Fruit fly (Drosophila melanogaster) whole organism, pupa: ENCODE results near the gene Pex7.

Source experiments
- CG12605 ChIP-seq: fragments of 200-800 bp; sonication (Bioruptor generic); IDR thresholded peaks from 2 replicates; pipeline ENCODE4 v1.3.6; 2022; ENCODE audit warnings: missing biosample characterization, missing genetic modification characterization
- CG13204 ChIP-seq: fragments of 200-800 bp; sonication (Bioruptor generic); optimal IDR thresholded peaks from 2 replicates; lab custom pipeline; 2018; ENCODE audit warnings: missing biosample characterization, mild to moderate bottlenecking, missing genetic modification characterization, moderate library complexity
- CG17806 ChIP-seq: fragments of 200-800 bp; sonication (Bioruptor generic); optimal IDR thresholded peaks from 2 replicates; lab custom pipeline; 2018; ENCODE audit warnings: missing biosample characterization, mild to moderate bottlenecking, missing genetic modification characterization, moderate library complexity
- CG34367 ChIP-seq: fragments of 200-800 bp; sonication (Bioruptor generic); optimal IDR thresholded peaks from 2 replicates; lab custom pipeline; 2018; ENCODE audit warnings: missing biosample characterization, mild to moderate bottlenecking, missing genetic modification characterization
- D1 ChIP-seq: fragments of 200-800 bp; sonication (Bioruptor generic); optimal IDR thresholded peaks from 2 replicates; lab custom pipeline; 2018; ENCODE audit warnings: missing biosample characterization, mild to moderate bottlenecking, missing genetic modification characterization, moderate library complexity
- EcR ChIP-seq: fragments of 200-800 bp; sonication (Bioruptor generic); optimal IDR thresholded peaks from 3 replicates; lab custom pipeline; 2019; ENCODE audit warnings: missing biosample characterization, missing genetic modification characterization, mild to moderate bottlenecking, moderate library complexity, missing genetic modification reagents
- Ets98B ChIP-seq: fragments of 200-800 bp; sonication (Bioruptor generic); IDR thresholded peaks from 2 replicates; pipeline ENCODE4 v1.3.6; 2022; ENCODE audit warnings: missing biosample characterization, missing genetic modification characterization
- Pif1A ChIP-seq: fragments of 200-800 bp; sonication (Bioruptor generic); optimal IDR thresholded peaks from 3 replicates; lab custom pipeline; 2016; ENCODE audit warnings: missing biosample characterization, missing genetic modification characterization
- Pif1B ChIP-seq: fragments of 200-800 bp; sonication (Bioruptor generic); optimal IDR thresholded peaks from 3 replicates; lab custom pipeline; 2016; ENCODE audit warnings: missing biosample characterization, missing genetic modification characterization
- Snoo ChIP-seq: fragments of 200-800 bp; sonication (Bioruptor generic); optimal IDR thresholded peaks from 3 replicates; lab custom pipeline; 2017; ENCODE audit warnings: missing biosample characterization, mild to moderate bottlenecking, missing genetic modification characterization, inconsistent platforms
- fd96Ca ChIP-seq: fragments of 200-800 bp; sonication (Bioruptor generic); IDR thresholded peaks from 3 replicates; pipeline ENCODE4 v1.3.6; 2022; ENCODE audit warnings: missing biosample characterization, missing genetic modification characterization
- gl ChIP-seq: fragments of 200-800 bp; sonication (Bioruptor generic); optimal IDR thresholded peaks from 2 replicates; lab custom pipeline; 2018; ENCODE audit warnings: missing biosample characterization, mild to moderate bottlenecking, missing genetic modification characterization

DNA sequence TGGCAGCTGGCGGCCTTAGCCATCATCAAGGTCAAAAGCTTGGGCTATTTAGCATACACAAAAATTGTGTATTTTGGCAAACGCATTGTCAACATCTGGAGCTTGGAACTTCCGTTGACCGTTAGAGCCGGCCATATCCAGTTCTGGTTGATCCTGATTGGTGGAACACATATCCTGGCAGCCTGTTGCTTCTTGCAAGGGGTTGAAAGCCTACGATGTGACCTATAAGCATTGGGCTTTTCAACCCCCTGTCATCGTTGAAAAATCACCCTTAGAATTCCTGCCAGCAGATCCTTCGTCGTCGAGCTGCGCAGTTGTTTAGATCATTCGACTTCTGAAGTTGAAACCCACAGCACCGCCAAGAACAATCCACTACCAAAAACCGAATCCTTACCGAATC, at the start of gene Pex7, which contains the start of gene CG13305:
- TF ChIP-seq Pif1B (GFP tag; lab: Kevin White, UChicago): no peak
- no peak for TF ChIP-seq EcR
- TF ChIP-seq CG13204 (GFP tag; lab: Kevin White, UChicago): no peak
- no peak for TF ChIP-seq Pif1A (GFP tag; lab: Kevin White, UChicago)
- TF ChIP-seq D1: no peak
- TF ChIP-seq fd96Ca (GFP tag; lab: Robert Waterston, UW): no peak
- no peak for TF ChIP-seq CG17806
- no peak for TF ChIP-seq CG12605 (GFP tag; lab: Robert Waterston, UW)
- no peak for TF ChIP-seq Snoo (tag; lab: Kevin White, UChicago)
- TF ChIP-seq gl: no peak
- TF ChIP-seq Ets98B (GFP tag; lab: Robert Waterston, UW): no peak
- no peak for TF ChIP-seq CG34367 (tag; lab: Kevin White, UChicago)
